Worm (Caenorhabditis elegans) whole organism, late embryonic: ENCODE results near the gene grd-1.

Experiments used
- dmd-4 ChIP-seq: sonication (generic microtip); optimal IDR thresholded peaks from 2 replicates; lab custom pipeline; 2016; ENCODE audit warnings: borderline replicate concordance, missing genetic modification characterization, missing compliant biosample characterization
- hlh-8 ChIP-seq: sonication (generic microtip); optimal IDR thresholded peaks from 2 replicates; lab custom pipeline; 2016; ENCODE audit warnings: missing genotype, missing genetic modification characterization, missing compliant biosample characterization
- lin-11 ChIP-seq: fragments of 200-800 bp; sonication (Bioruptor generic); optimal IDR thresholded peaks from 2 replicates; lab custom pipeline; 2018; ENCODE audit warnings: mild to moderate bottlenecking, missing genetic modification characterization, missing compliant biosample characterization
- nhr-11 ChIP-seq: fragments of 150-350 bp; optimal IDR thresholded peaks from 2 replicates; lab custom pipeline; 2014; ENCODE audit warnings: missing biosample characterization, missing genetic modification characterization
- pag-3 ChIP-seq: sonication (generic microtip); optimal IDR thresholded peaks from 2 replicates; lab custom pipeline; 2016; ENCODE audit warnings: missing compliant biosample characterization, missing genetic modification characterization, borderline replicate concordance

ce11 chrX:11076491-11076890 is 32.7 kb upstream of the grd-1 start, which contains the start of gene W04G3.12:
- TF ChIP-seq dmd-4 (no peak), lin-11 (tag; lab: Kevin White, UChicago) (no peak), nhr-11 (tag; lab: Kevin White, UChicago) (no peak), pag-3 (tag; lab: Kevin White, UChicago) (no peak), hlh-8 (tag; lab: Kevin White, UChicago) (no peak)
